Fruit fly (Drosophila melanogaster): ENCODE data around the gene CG44040.

The CG44040 gene

dm6 chr3R:15345198-15346017, 25.2 kb downstream of the CG44040 start:
- TF ChIP-seq fd96Ca (GFP tag; IDR thresholded peaks at IDR 0.05) (no peak), CG8301 (tag; optimal IDR thresholded peaks at IDR 0.05) (peak; percentile 10), CG32121 (GFP tag; IDR thresholded peaks at IDR 0.05) (no peak)

DNA sequence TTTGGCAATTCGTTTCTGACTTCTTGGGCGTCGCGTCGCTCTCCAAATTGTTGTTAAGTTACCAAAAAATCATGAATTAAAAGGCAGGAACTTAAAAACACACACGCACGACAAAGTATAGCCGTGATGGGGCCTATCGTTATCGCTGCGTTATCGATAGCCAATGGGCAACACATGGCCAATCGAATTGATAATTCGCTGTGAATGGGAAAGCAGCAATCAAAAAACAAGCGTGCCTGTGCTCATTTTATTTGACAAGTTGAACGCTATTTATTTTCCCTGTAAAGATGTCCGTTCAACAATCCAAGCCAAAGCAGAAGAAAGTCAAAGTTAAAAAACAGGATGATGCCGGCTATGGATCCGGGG, 25.8 kb downstream of the CG44040 start, which contains the start of the genes Surf4 and CG31301:
TSS of gene Surf4 (minus strand) at position 159 of the 366 bp plus-strand sequence.
TSS of gene CG31301 (plus strand) at position 188 of the 366 bp plus-strand sequence.
- TF ChIP-seq D1 (tag; optimal IDR thresholded peaks at IDR 0.05) (no peak), CG12605 (GFP tag; IDR thresholded peaks at IDR 0.05) (no peak), CG15710 (tag; optimal IDR thresholded peaks at IDR 0.05) (no peak), CG8301 (tag; optimal IDR thresholded peaks at IDR 0.05) (no peak), CG9948 (tag; optimal IDR thresholded peaks at IDR 0.05) (no peak), CG34367 (tag; optimal IDR thresholded peaks at IDR 0.05) (no peak), CG17806 (tag; optimal IDR thresholded peaks at IDR 0.05) (no peak), Pif1A (GFP tag; optimal IDR thresholded peaks at IDR 0.05) (no peak), rn (GFP tag; IDR thresholded peaks at IDR 0.05) (no peak), CG32121 (GFP tag; IDR thresholded peaks at IDR 0.05) (no peak), CG4496 (GFP tag; IDR thresholded peaks at IDR 0.05) (no peak), CG8159 (tag; optimal IDR thresholded peaks at IDR 0.05) (no peak), CG13204 (GFP tag; optimal IDR thresholded peaks at IDR 0.05) (no peak), CG14655 (GFP tag; optimal IDR thresholded peaks at IDR 0.05) (no peak), CG10348 (GFP tag; IDR thresholded peaks at IDR 0.05) (no peak), Ets98B (GFP tag; IDR thresholded peaks at IDR 0.05) (no peak), gl (tag; optimal IDR thresholded peaks at IDR 0.05) (no peak), fd96Ca (GFP tag; IDR thresholded peaks at IDR 0.05) (no peak)

- peak; percentile 4 for TF ChIP-seq CG34367 (tag; optimal IDR thresholded peaks at IDR 0.05)
- peak; percentile 44 for TF ChIP-seq Snoo (tag; optimal IDR thresholded peaks at IDR 0.05)
- TF ChIP-seq EcR (GFP tag; optimal IDR thresholded peaks at IDR 0.05), result no peak
- peak; percentile 31; the same call in 1 of the 3 replicates for TF ChIP-seq fd96Ca (GFP tag; IDR thresholded peaks at IDR 0.05)
- TF ChIP-seq CG32121 (GFP tag; IDR thresholded peaks at IDR 0.05), result peak; percentile 49; the same call in 1 of the 2 replicates
- peak; percentile 49 for TF ChIP-seq CG15710 (tag; optimal IDR thresholded peaks at IDR 0.05)
- no peak for TF ChIP-seq CG14655 (GFP tag; optimal IDR thresholded peaks at IDR 0.05)
- peak; percentile 18; the same call in 1 of the 2 replicates for TF ChIP-seq Ets98B (GFP tag; IDR thresholded peaks at IDR 0.05)
- TF ChIP-seq CG10348 (GFP tag; IDR thresholded peaks at IDR 0.05), result no peak
- TF ChIP-seq CG17806 (tag; optimal IDR thresholded peaks at IDR 0.05), result peak; percentile 39
- peak; percentile 63; the same call in 2 of the 3 replicates for TF ChIP-seq CG4496 (GFP tag; IDR thresholded peaks at IDR 0.05)
- peak; percentile 17 for TF ChIP-seq CG9948 (tag; optimal IDR thresholded peaks at IDR 0.05)
These were observed 27.6 kb downstream of the CG44040 start, which contains the start of the genes CG42726 and CG42727 for dm6 chr3R:15347822-15348221. Gene CG42726 (plus strand): TSS chr3R:15348048. Gene CG42727 (plus strand): TSS chr3R:15348048.

DNA sequence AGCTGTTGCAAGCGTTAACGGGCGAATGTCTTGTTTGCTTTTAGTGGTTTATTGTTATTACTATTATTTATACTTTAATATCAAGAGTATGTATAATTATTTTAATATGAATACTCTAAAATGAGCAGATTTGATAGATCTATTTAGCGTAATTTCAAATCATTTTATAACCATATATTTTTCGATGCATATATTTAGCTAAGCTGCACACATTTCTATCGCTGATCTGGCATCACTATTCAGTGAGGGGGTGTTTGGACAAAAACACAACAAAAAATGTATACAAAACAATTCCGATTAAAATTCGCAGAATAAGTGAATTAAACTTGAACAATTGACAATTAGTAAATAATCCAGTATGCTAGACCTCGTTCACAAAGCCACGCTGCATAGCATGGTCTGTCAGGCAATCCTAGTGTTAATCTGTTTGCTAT, 30.8 kb downstream of the CG44040 start, which contains the start of the genes Trs33 and Tmtc4:
TSS of gene Trs33 (minus strand) at position 3 of the 434 bp plus-strand sequence.
TSS of gene Tmtc4 (plus strand) at position 233 of the 434 bp plus-strand sequence.
- TF ChIP-seq CG14655 (GFP tag; optimal IDR thresholded peaks at IDR 0.05) (no peak), CG4496 (GFP tag; IDR thresholded peaks at IDR 0.05) (no peak), EcR (GFP tag; optimal IDR thresholded peaks at IDR 0.05) (peak; percentile 9), CG15710 (tag; optimal IDR thresholded peaks at IDR 0.05) (peak; percentile 39), CG17806 (tag; optimal IDR thresholded peaks at IDR 0.05) (peak; percentile 15), CG9948 (tag; optimal IDR thresholded peaks at IDR 0.05) (peak; percentile 6), CG13204 (GFP tag; optimal IDR thresholded peaks at IDR 0.05) (no peak), D1 (tag; optimal IDR thresholded peaks at IDR 0.05) (no peak), CG32121 (GFP tag; IDR thresholded peaks at IDR 0.05) (0 out of 2 replicates have a peak, but pooled peaks have one; percentile 13), rn (GFP tag; IDR thresholded peaks at IDR 0.05) (no peak), Snoo (tag; optimal IDR thresholded peaks at IDR 0.05) (peak; percentile 28), CG34367 (tag; optimal IDR thresholded peaks at IDR 0.05) (no peak)

dm6 chr3R:15354019-15354418, 33.8 kb downstream of the CG44040 start:
- no peak for TF ChIP-seq CG34367 (tag; optimal IDR thresholded peaks at IDR 0.05)
- no peak for TF ChIP-seq D1 (tag; optimal IDR thresholded peaks at IDR 0.05)
- TF ChIP-seq Ets98B (GFP tag; IDR thresholded peaks at IDR 0.05), result no peak
- no peak for TF ChIP-seq CG13204 (GFP tag; optimal IDR thresholded peaks at IDR 0.05)
- no peak for TF ChIP-seq CG10348 (GFP tag; IDR thresholded peaks at IDR 0.05)
- no peak for TF ChIP-seq CG12605 (GFP tag; IDR thresholded peaks at IDR 0.05)
- TF ChIP-seq CG14655 (GFP tag; optimal IDR thresholded peaks at IDR 0.05), result no peak
- TF ChIP-seq Snoo (tag; optimal IDR thresholded peaks at IDR 0.05), result no peak
- TF ChIP-seq CG17806 (tag; optimal IDR thresholded peaks at IDR 0.05), result no peak
- TF ChIP-seq gl (tag; optimal IDR thresholded peaks at IDR 0.05), result no peak
- no peak for TF ChIP-seq rn (GFP tag; IDR thresholded peaks at IDR 0.05)
- TF ChIP-seq Pif1A (GFP tag; optimal IDR thresholded peaks at IDR 0.05), result no peak
- no peak for TF ChIP-seq CG32121 (GFP tag; IDR thresholded peaks at IDR 0.05)

DNA sequence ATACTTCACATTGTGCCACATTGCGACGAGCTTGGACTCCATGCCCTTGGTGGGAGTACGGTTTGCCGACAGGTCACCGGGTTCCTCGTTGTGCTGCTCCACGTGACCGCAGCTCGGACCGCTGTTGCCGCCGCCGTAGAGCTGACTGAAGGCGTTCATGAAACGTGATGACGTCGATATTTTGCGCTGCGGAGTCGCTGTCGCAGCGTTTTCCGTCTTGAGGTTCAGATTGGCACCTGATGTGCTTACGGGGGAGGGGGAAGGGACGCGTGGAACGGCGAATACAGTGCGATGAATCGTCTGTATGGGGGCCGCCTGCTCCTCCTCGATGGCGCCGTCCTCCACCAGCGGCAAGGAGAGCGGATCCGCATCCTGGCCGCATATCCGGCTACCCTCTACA, 36.0 kb downstream of the CG44040 start:
- no peak for TF ChIP-seq CG9948 (tag; optimal IDR thresholded peaks at IDR 0.05)
- no peak for TF ChIP-seq Pif1A (GFP tag; optimal IDR thresholded peaks at IDR 0.05)
- TF ChIP-seq Pif1B (GFP tag; optimal IDR thresholded peaks at IDR 0.05), result no peak
- no peak for TF ChIP-seq CG34367 (tag; optimal IDR thresholded peaks at IDR 0.05)
- no peak for TF ChIP-seq EcR (GFP tag; optimal IDR thresholded peaks at IDR 0.05)
- no peak for TF ChIP-seq CG15710 (tag; optimal IDR thresholded peaks at IDR 0.05)
- no peak for TF ChIP-seq gl (tag; optimal IDR thresholded peaks at IDR 0.05)
- TF ChIP-seq CG17806 (tag; optimal IDR thresholded peaks at IDR 0.05), result no peak
- no peak for TF ChIP-seq fd96Ca (GFP tag; IDR thresholded peaks at IDR 0.05)
- TF ChIP-seq rn (GFP tag; IDR thresholded peaks at IDR 0.05), result no peak
- TF ChIP-seq Snoo (tag; optimal IDR thresholded peaks at IDR 0.05), result no peak
- no peak for TF ChIP-seq CG13204 (GFP tag; optimal IDR thresholded peaks at IDR 0.05)
- no peak for TF ChIP-seq CG8159 (tag; optimal IDR thresholded peaks at IDR 0.05)
- no peak for TF ChIP-seq D1 (tag; optimal IDR thresholded peaks at IDR 0.05)
- TF ChIP-seq CG12605 (GFP tag; IDR thresholded peaks at IDR 0.05), result no peak
- TF ChIP-seq CG14655 (GFP tag; optimal IDR thresholded peaks at IDR 0.05), result no peak
- TF ChIP-seq CG4496 (GFP tag; IDR thresholded peaks at IDR 0.05), result no peak
